Worm (Caenorhabditis elegans) whole organism, L4 larva: ENCODE measurements around the gene F58H1.5.

Experiments used
- F10B5.3 ChIP-seq: sonication (generic microtip); optimal IDR thresholded peaks from 2 replicates; lab custom pipeline; 2016; ENCODE audit warnings: mild to moderate bottlenecking, missing genetic modification characterization, missing compliant biosample characterization
- F49E8.2 ChIP-seq: sonication (generic microtip); optimal IDR thresholded peaks from 2 replicates; lab custom pipeline; 2016; ENCODE audit warnings: missing compliant biosample characterization, mild to moderate bottlenecking, missing genetic modification characterization, borderline replicate concordance
- T20F7.1 ChIP-seq: fragments of 200-800 bp; sonication (Bioruptor generic); optimal IDR thresholded peaks from 2 replicates; lab custom pipeline; 2018; ENCODE audit warnings: mild to moderate bottlenecking, missing genetic modification characterization, missing compliant biosample characterization
- T26A8.4 ChIP-seq: fragments of 200-800 bp; sonication (Bioruptor generic); IDR thresholded peaks from 2 replicates; pipeline ENCODE4 v1.3.6; 2022; ENCODE audit warnings: missing genetic modification characterization, missing compliant biosample characterization
- Y5F2A.4 ChIP-seq: fragments of 200-800 bp; sonication (Bioruptor generic); optimal IDR thresholded peaks from 2 replicates; lab custom pipeline; 2018; ENCODE audit warnings: mild to moderate bottlenecking, missing genetic modification characterization, missing compliant biosample characterization
- ZK337.2 ChIP-seq: fragments of 200-800 bp; sonication (Bioruptor generic); IDR thresholded peaks from 2 replicates; pipeline ENCODE4 v1.3.6; 2022; ENCODE audit warnings: missing genetic modification reagents, missing genetic modification characterization, missing compliant biosample characterization
- ZK546.5 ChIP-seq, 2 experiments: sonication (generic microtip); optimal IDR thresholded peaks; 2 replicates each; lab custom pipeline; 2017; ENCODE audit warnings: missing biosample characterization in 2 of 2, missing genetic modification characterization in 2 of 2
- aha-1 ChIP-seq: fragments of 150-350 bp; peaks from one replicate; lab custom pipeline; 2014; ENCODE audit warnings: missing biosample characterization, missing genetic modification characterization
- attf-4 ChIP-seq: sonication (generic microtip); optimal IDR thresholded peaks from 3 replicates; lab custom pipeline; 2017; ENCODE audit warnings: missing biosample characterization, missing genetic modification characterization
- ceh-28 ChIP-seq: fragments of 150-350 bp; optimal IDR thresholded peaks from 2 replicates; lab custom pipeline; 2014; ENCODE audit warnings: missing biosample characterization, missing genetic modification reagents, missing genetic modification characterization
- ceh-32 ChIP-seq: sonication (generic microtip); optimal IDR thresholded peaks from 2 replicates; lab custom pipeline; 2016; ENCODE audit warnings: mild to moderate bottlenecking, missing genetic modification characterization, missing compliant biosample characterization; ENCODE audit not compliant: poor library complexity
- ctbp-1 ChIP-seq: fragments of 200-800 bp; sonication (Bioruptor generic); IDR thresholded peaks from 2 replicates; pipeline ENCODE4 v1.3.6; 2022; ENCODE audit warnings: missing genetic modification reagents, missing genetic modification characterization, missing compliant biosample characterization
- daf-16 ChIP-seq, 3 experiments: sonication (generic microtip); optimal IDR thresholded peaks; 2 replicates each; lab custom pipeline; 2016 to 2017; ENCODE audit warnings: missing genetic modification characterization in 3 of 3, missing genetic modification reagents in 3 of 3, mild to moderate bottlenecking in 2 of 3, missing compliant biosample characterization in 2 of 3, missing biosample characterization in 1 of 3, moderate library complexity in 1 of 3
- dmd-8 ChIP-seq: fragments of 200-800 bp; sonication (Bioruptor generic); IDR thresholded peaks from 2 replicates; pipeline ENCODE4 v1.3.6; 2022; ENCODE audit warnings: missing genetic modification characterization, missing compliant biosample characterization
- dmd-9 ChIP-seq: fragments of 200-800 bp; sonication (Bioruptor generic); IDR thresholded peaks from 2 replicates; pipeline ENCODE4 v1.3.6; 2022; ENCODE audit warnings: missing genetic modification reagents, missing genetic modification characterization, missing compliant biosample characterization
- egl-27 ChIP-seq: sonication (generic microtip); optimal IDR thresholded peaks from 3 replicates; lab custom pipeline; 2017; ENCODE audit warnings: missing biosample characterization, missing genetic modification reagents, missing genetic modification characterization
- egl-43 ChIP-seq: fragments of 200-800 bp; sonication (Bioruptor generic); IDR thresholded peaks from 2 replicates; pipeline ENCODE4 v1.3.6; 2022; ENCODE audit warnings: missing genetic modification reagents, missing genetic modification characterization, missing compliant biosample characterization
- fkh-10 ChIP-seq: fragments of 150-350 bp; optimal IDR thresholded peaks from 2 replicates; lab custom pipeline; 2014; ENCODE audit warnings: missing biosample characterization, missing genetic modification reagents, missing genetic modification characterization
- hlh-11 ChIP-seq: fragments of 200-800 bp; sonication (Bioruptor generic); optimal IDR thresholded peaks from 2 replicates; lab custom pipeline; 2018; ENCODE audit warnings: mild to moderate bottlenecking, missing genetic modification characterization, missing compliant biosample characterization
- hmg-1.1 ChIP-seq: fragments of 200-800 bp; sonication (Bioruptor generic); IDR thresholded peaks from 2 replicates; pipeline ENCODE4 v1.3.6; 2022; ENCODE audit warnings: missing genetic modification reagents, missing genetic modification characterization, missing compliant biosample characterization
- jun-1 ChIP-seq: fragments of 150-350 bp; optimal IDR thresholded peaks from 2 replicates; lab custom pipeline; 2014; ENCODE audit warnings: missing biosample characterization, missing genetic modification reagents, missing genetic modification characterization
- lin-15B ChIP-seq: fragments of 150-350 bp; sonication (generic microtip); optimal IDR thresholded peaks from 3 replicates; lab custom pipeline; 2014; ENCODE audit warnings: missing biosample characterization, missing genetic modification characterization
- lin-29 ChIP-seq: fragments of 200-800 bp; sonication (Bioruptor generic); IDR thresholded peaks from 2 replicates; pipeline ENCODE4 v1.3.6; 2022; ENCODE audit warnings: missing genetic modification reagents, missing genetic modification characterization, missing compliant biosample characterization
- lin-38 ChIP-seq: fragments of 200-800 bp; sonication (Bioruptor generic); IDR thresholded peaks from 2 replicates; pipeline ENCODE4 v1.3.6; 2022; ENCODE audit warnings: missing genetic modification reagents, missing genetic modification characterization, missing compliant biosample characterization
- lir-3 ChIP-seq: sonication (generic microtip); optimal IDR thresholded peaks from 2 replicates; lab custom pipeline; 2016; ENCODE audit warnings: mild to moderate bottlenecking, missing genetic modification characterization, missing compliant biosample characterization
- madf-5 ChIP-seq, 2 experiments: fragments of 200-800 bp; sonication (Bioruptor generic); IDR thresholded peaks; 2 replicates each; pipeline ENCODE4 v1.3.6; 2022; ENCODE audit warnings: missing compliant biosample characterization in 2 of 2, missing genetic modification characterization in 2 of 2
- mdl-1 ChIP-seq, 2 experiments: fragments of 150-350 bp in 1 of 2; sonication (generic microtip) in 1 of 2; optimal IDR thresholded peaks; 2 replicates each; lab custom pipeline; 2014 to 2017; ENCODE audit warnings: missing biosample characterization in 2 of 2, missing genetic modification characterization in 2 of 2
- mdt-29 ChIP-seq: fragments of 200-800 bp; sonication (Bioruptor generic); IDR thresholded peaks from 2 replicates; pipeline ENCODE4 v1.3.6; 2022; ENCODE audit warnings: missing genetic modification reagents, missing genetic modification characterization, missing compliant biosample characterization
- nhr-10 ChIP-seq: fragments of 150-350 bp; optimal IDR thresholded peaks from 2 replicates; lab custom pipeline; 2014; ENCODE audit warnings: missing biosample characterization, missing genetic modification characterization
- nhr-237 ChIP-seq: sonication (generic microtip); optimal IDR thresholded peaks from 2 replicates; lab custom pipeline; 2017; ENCODE audit warnings: missing biosample characterization, missing genetic modification characterization
- nhr-42 ChIP-seq: fragments of 200-800 bp; sonication (Bioruptor generic); IDR thresholded peaks from 2 replicates; pipeline ENCODE4 v1.3.6; 2022; ENCODE audit warnings: missing genetic modification characterization, missing compliant biosample characterization
- nhr-6 ChIP-seq: fragments of 150-350 bp; optimal IDR thresholded peaks from 2 replicates; lab custom pipeline; 2014; ENCODE audit warnings: missing biosample characterization, missing genetic modification characterization
- nhr-76 ChIP-seq: fragments of 150-350 bp; optimal IDR thresholded peaks from 2 replicates; lab custom pipeline; 2014; ENCODE audit warnings: missing biosample characterization, missing genetic modification characterization
- pha-4 ChIP-seq, 2 experiments: fragments of 150-350 bp in 1 of 2; fragments of 200-800 bp in 1 of 2; sonication (Bioruptor generic) in 1 of 2; IDR thresholded peaks in 1 of 2; optimal IDR thresholded peaks in 1 of 2; 2 replicates each; pipeline versions ENCODE4 v1.3.6 to Lab custom; 2014 to 2022; ENCODE audit warnings: missing genetic modification characterization in 2 of 2, missing genetic modification reagents in 2 of 2, missing biosample characterization in 1 of 2, missing compliant biosample characterization in 1 of 2
- php-3 ChIP-seq: fragments of 200-800 bp; sonication (Bioruptor generic); IDR thresholded peaks from 2 replicates; pipeline ENCODE4 v1.3.6; 2022; ENCODE audit warnings: missing genetic modification reagents, missing genetic modification characterization, missing compliant biosample characterization
- pqm-1 ChIP-seq: sonication (generic microtip); optimal IDR thresholded peaks from 2 replicates; lab custom pipeline; 2017; ENCODE audit warnings: missing biosample characterization, missing genetic modification characterization
- rbr-2 ChIP-seq: sonication (generic microtip); optimal IDR thresholded peaks from 2 replicates; lab custom pipeline; 2016; ENCODE audit warnings: missing genotype, missing genetic modification characterization, missing compliant biosample characterization
- saeg-2 ChIP-seq: fragments of 200-800 bp; sonication (Bioruptor generic); IDR thresholded peaks from 2 replicates; pipeline ENCODE4 v1.3.6; 2022; ENCODE audit warnings: missing genetic modification reagents, missing genetic modification characterization, missing compliant biosample characterization
- sdz-12 ChIP-seq: fragments of 200-800 bp; sonication (Bioruptor generic); optimal IDR thresholded peaks from 2 replicates; lab custom pipeline; 2018; ENCODE audit warnings: mild to moderate bottlenecking, missing genetic modification characterization, missing compliant biosample characterization
- snpc-4 ChIP-seq: fragments of 150-350 bp; optimal IDR thresholded peaks from 2 replicates; lab custom pipeline; 2014; ENCODE audit warnings: missing biosample characterization, missing genetic modification characterization
- spr-1 ChIP-seq: sonication (generic microtip); optimal IDR thresholded peaks from 2 replicates; lab custom pipeline; 2016; ENCODE audit warnings: mild to moderate bottlenecking, missing genetic modification characterization, missing compliant biosample characterization
- tag-97 ChIP-seq: fragments of 200-800 bp; sonication (Bioruptor generic); IDR thresholded peaks from 2 replicates; pipeline ENCODE4 v1.3.6; 2022; ENCODE audit warnings: missing genetic modification characterization, missing compliant biosample characterization
- unc-130 ChIP-seq: sonication (generic microtip); optimal IDR thresholded peaks from 2 replicates; lab custom pipeline; 2016; ENCODE audit warnings: missing genetic modification reagents, missing genetic modification characterization, missing compliant biosample characterization
- unc-62 ChIP-seq, 3 experiments: fragments of 150-350 bp in 1 of 3; sonication (generic microtip); optimal IDR thresholded peaks in 2 of 3; peaks in 1 of 3; 1 replicate in 1 of 3; 2 replicates in 2 of 3; lab custom pipeline; 2014 to 2017; ENCODE audit warnings: missing biosample characterization in 3 of 3, missing genetic modification characterization in 3 of 3, missing genetic modification reagents in 3 of 3, missing genotype in 1 of 3
- vab-7 ChIP-seq: fragments of 200-800 bp; sonication (Bioruptor generic); IDR thresholded peaks from 2 replicates; pipeline ENCODE4 v1.3.6; 2022; ENCODE audit warnings: missing genetic modification reagents, missing genetic modification characterization, missing compliant biosample characterization
- zag-1 ChIP-seq: fragments of 150-350 bp; optimal IDR thresholded peaks from 2 replicates; lab custom pipeline; 2014; ENCODE audit warnings: missing biosample characterization, missing genetic modification characterization
- zip-2 ChIP-seq: fragments of 150-350 bp; optimal IDR thresholded peaks from 2 replicates; lab custom pipeline; 2014; ENCODE audit warnings: missing biosample characterization, missing genetic modification characterization

F58H1.5 gene

ce11 chrV:12002866-12003485, 44.8 kb downstream of the F58H1.5 start, which contains the start of gene cpr-9 (continued):
- TF ChIP-seq ZK337.2 (GFP tag; lab: Robert Waterston, UW) (no peak), vab-7 (GFP tag; lab: Robert Waterston, UW) (no peak), zag-1 (tag; lab: Kevin White, UChicago) (no peak), nhr-76 (tag; lab: Kevin White, UChicago) (no peak), dmd-8 (GFP tag; lab: Robert Waterston, UW) (no peak), lin-38 (GFP tag; lab: Robert Waterston, UW) (no peak), snpc-4 (tag; lab: Kevin White, UChicago) (no peak), zip-2 (no peak), madf-5 (GFP tag; IDR thresholded peaks at IDR 0.05; lab: Robert Waterston, UW) (no peak), F49E8.2 (tag; lab: Kevin White, UChicago) (no peak), aha-1 (tag; lab: Kevin White, UChicago) (peak; percentile 73), jun-1 (tag; lab: Kevin White, UChicago) (no peak), hmg-1.1 (GFP tag; lab: Robert Waterston, UW) (no peak), ctbp-1 (GFP tag; lab: Robert Waterston, UW) (no peak), nhr-237 (tag; lab: Kevin White, UChicago) (no peak), saeg-2 (GFP tag; lab: Robert Waterston, UW) (no peak), F10B5.3 (tag; lab: Kevin White, UChicago) (no peak), ZK546.5 (tag; optimal IDR thresholded peaks at IDR 0.05; lab: Kevin White, UChicago) (no peak), spr-1 (tag; lab: Kevin White, UChicago) (no peak), lin-15B (tag; lab: Kevin White, UChicago) (no peak), hlh-11 (peak; percentile 41), T26A8.4 (GFP tag; lab: Robert Waterston, UW) (peak; percentile 67), lir-3 (tag; lab: Kevin White, UChicago) (no peak), unc-62 (GFP tag; optimal IDR thresholded peaks at IDR 0.05 in 1 of 2; lab: Kevin White, UChicago) (no peak), unc-62 (tag; optimal IDR thresholded peaks at IDR 0.05; lab: Kevin White, UChicago) (no peak), rbr-2 (tag; lab: Kevin White, UChicago) (no peak), tag-97 (no peak), egl-43 (no peak), fkh-10 (GFP tag; lab: Kevin White, UChicago) (no peak), ceh-28 (tag; lab: Kevin White, UChicago) (no peak), nhr-42 (0 out of 2 replicates have a peak, but pooled peaks have one; percentile 10), php-3 (GFP tag; lab: Robert Waterston, UW) (peak; percentile 40; the same call in 1 of the 2 replicates), sdz-12 (GFP tag; lab: Kevin White, UChicago) (no peak), nhr-10 (tag; lab: Kevin White, UChicago) (no peak), mdt-29 (GFP tag; lab: Robert Waterston, UW) (peak; percentile 57; the same call in 1 of the 2 replicates), mdl-1 (tag; optimal IDR thresholded peaks at IDR 0.05; lab: Kevin White, UChicago) (peak in 1 of 2 experiments; percentile 44), daf-16 (GFP tag; optimal IDR thresholded peaks at IDR 0.05; lab: Kevin White, UChicago) (no peak), daf-16 (tag; optimal IDR thresholded peaks at IDR 0.05; lab: Kevin White, UChicago) (peak; percentile 65)

- no peak for TF ChIP-seq nhr-76 (tag; lab: Kevin White, UChicago)
- TF ChIP-seq nhr-6 (tag; lab: Kevin White, UChicago): no peak
- peak; percentile 58 for TF ChIP-seq lin-38 (GFP tag; lab: Robert Waterston, UW)
- peak; percentile 32 for TF ChIP-seq aha-1 (tag; lab: Kevin White, UChicago)
- TF ChIP-seq egl-27 (tag; lab: Kevin White, UChicago): no peak
- TF ChIP-seq lin-29 (GFP tag; lab: Robert Waterston, UW): no peak
- no peak for TF ChIP-seq tag-97
- no peak for TF ChIP-seq dmd-9 (GFP tag; lab: Robert Waterston, UW)
- no peak for TF ChIP-seq unc-130 (GFP tag; lab: Kevin White, UChicago)
- peak; percentile 74 for TF ChIP-seq T20F7.1 (GFP tag; lab: Kevin White, UChicago)
- 0 out of 2 replicates have a peak, but pooled peaks have one; percentile 17 for TF ChIP-seq php-3 (GFP tag; lab: Robert Waterston, UW)
- TF ChIP-seq pha-4 (GFP tag; IDR thresholded peaks at IDR 0.05; lab: Robert Waterston, UW): 0 out of 2 replicates have a peak, but pooled peaks have one; percentile 36
- no peak for TF ChIP-seq pha-4 (tag; optimal IDR thresholded peaks at IDR 0.05; lab: Kevin White, UChicago)
- no peak for TF ChIP-seq nhr-237 (tag; lab: Kevin White, UChicago)
- TF ChIP-seq Y5F2A.4 (GFP tag; lab: Kevin White, UChicago): no peak
- peak; percentile 15 for TF ChIP-seq hlh-11
- peak; percentile 66 for TF ChIP-seq attf-4
- TF ChIP-seq mdl-1 (tag; optimal IDR thresholded peaks at IDR 0.05; lab: Kevin White, UChicago): peak in 1 of 2 experiments; percentile 7
- no peak for TF ChIP-seq ZK546.5 (tag; optimal IDR thresholded peaks at IDR 0.05; lab: Kevin White, UChicago)
- TF ChIP-seq ceh-32 (tag; lab: Kevin White, UChicago): no peak
- no peak for TF ChIP-seq pqm-1
- TF ChIP-seq zag-1 (tag; lab: Kevin White, UChicago): no peak
- no peak for TF ChIP-seq daf-16 (GFP tag; optimal IDR thresholded peaks at IDR 0.05; lab: Kevin White, UChicago)
- peak; percentile 53 for TF ChIP-seq daf-16 (tag; optimal IDR thresholded peaks at IDR 0.05; lab: Kevin White, UChicago)
Observed at ce11 chrV:12004501-12004940, 46.3 kb downstream of the F58H1.5 start.
